Worm (Caenorhabditis elegans) whole organism, mixed stage, embryonic: ENCODE results near the gene acs-1.

Experiments
- lsy-2 ChIP-seq: fragments of 150-350 bp; optimal IDR thresholded peaks from 2 replicates; lab custom pipeline; 2014; ENCODE audit warnings: missing biosample characterization, missing genetic modification characterization
- mep-1 ChIP-seq: fragments of 150-350 bp; optimal IDR thresholded peaks from 2 replicates; lab custom pipeline; 2017; ENCODE audit warnings: missing biosample characterization, missing genetic modification reagents, missing genetic modification characterization, inconsistent platforms
- nhr-76 ChIP-seq: sonication (generic microtip); optimal IDR thresholded peaks from 2 replicates; lab custom pipeline; 2017; ENCODE audit warnings: missing biosample characterization, missing genetic modification characterization
- sptf-1 ChIP-seq: sonication (generic microtip); optimal IDR thresholded peaks from 2 replicates; lab custom pipeline; 2017; ENCODE audit warnings: mild to moderate bottlenecking, missing genetic modification characterization, moderate library complexity, missing compliant biosample characterization
- unc-62 ChIP-seq: fragments of 150-350 bp; optimal IDR thresholded peaks from 2 replicates; lab custom pipeline; 2014; ENCODE audit warnings: missing biosample characterization, missing genetic modification reagents, missing genetic modification characterization
- ztf-11 ChIP-seq: fragments of 150-350 bp; optimal IDR thresholded peaks from 2 replicates; lab custom pipeline; 2014; ENCODE audit warnings: missing biosample characterization, missing genetic modification characterization

ce11 chrV:6565851-6566386 lies 41.1 kb downstream of the acs-1 start, which contains the start of gene K04A8.1:
- no peak for TF ChIP-seq unc-62 (GFP tag; lab: Kevin White, UChicago)
- TF ChIP-seq ztf-11 (tag; lab: Kevin White, UChicago), result no peak
- TF ChIP-seq nhr-76 (tag; lab: Kevin White, UChicago), result no peak
- no peak for TF ChIP-seq lsy-2
- no peak for TF ChIP-seq sptf-1 (tag; lab: Kevin White, UChicago)
- TF ChIP-seq mep-1 (tag; lab: Kevin White, UChicago), result no peak
